Worm (Caenorhabditis elegans) whole organism, young adult: ENCODE data around the gene W03G11.3.
A peak's percentile ranks its signal among the peaks of the same experiment; 100 is the strongest.

Experiments used
- F10E7.11 ChIP-seq: sonication (generic microtip); optimal IDR thresholded peaks from 2 replicates; lab custom pipeline; 2017; ENCODE audit warnings: mild to moderate bottlenecking, missing genetic modification characterization, moderate library complexity, missing compliant biosample characterization
- F33H1.4 ChIP-seq: fragments of 200-800 bp; sonication (Bioruptor generic); IDR thresholded peaks from 2 replicates; pipeline ENCODE4 v1.3.6; 2022; ENCODE audit warnings: missing genetic modification reagents, missing genetic modification characterization, missing compliant biosample characterization
- ama-1 ChIP-seq, 3 experiments: fragments of 150-350 bp in 1 of 3; sonication (generic microtip) in 2 of 3; optimal IDR thresholded peaks; 2 replicates each; lab custom pipeline; 2014 to 2018; ENCODE audit warnings: missing biosample characterization in 2 of 3, missing genetic modification characterization in 2 of 3, missing genetic modification reagents in 2 of 3
- ceh-91 ChIP-seq: fragments of 200-800 bp; sonication (Bioruptor generic); IDR thresholded peaks from 2 replicates; pipeline ENCODE4 v1.3.6; 2022; ENCODE audit warnings: missing genetic modification reagents, missing genetic modification characterization, missing compliant biosample characterization
- fkh-3 ChIP-seq: sonication (generic microtip); optimal IDR thresholded peaks from 2 replicates; lab custom pipeline; 2016; ENCODE audit warnings: mild to moderate bottlenecking, missing genetic modification characterization, missing compliant biosample characterization
- lsy-27 ChIP-seq: sonication (generic microtip); optimal IDR thresholded peaks from 2 replicates; lab custom pipeline; 2017; ENCODE audit warnings: missing genetic modification characterization, mild to moderate bottlenecking, missing compliant biosample characterization, antibody characterized with exemption, missing genotype, borderline replicate concordance; ENCODE audit not compliant: insufficient read depth
- nfya-1 ChIP-seq: sonication (generic microtip); optimal IDR thresholded peaks from 2 replicates; lab custom pipeline; 2017; ENCODE audit warnings: antibody characterized with exemption, missing compliant biosample characterization, missing genetic modification characterization, borderline replicate concordance; ENCODE audit not compliant: insufficient read depth
- pha-4 ChIP-seq: fragments of 150-350 bp; sonication (generic microtip); optimal IDR thresholded peaks from 2 replicates; lab custom pipeline; 2014; ENCODE audit warnings: missing biosample characterization, missing genetic modification reagents, missing genetic modification characterization
- rcor-1 ChIP-seq: fragments of 200-800 bp; sonication (Bioruptor generic); IDR thresholded peaks from 2 replicates; pipeline ENCODE4 v1.3.6; 2022; ENCODE audit warnings: missing genetic modification reagents, missing genetic modification characterization, missing compliant biosample characterization
- snpc-1.3 ChIP-seq: sonication (generic microtip); optimal IDR thresholded peaks from 2 replicates; lab custom pipeline; 2017; ENCODE audit warnings: missing genetic modification characterization, mild to moderate bottlenecking, missing compliant biosample characterization, antibody characterized with exemption, moderate library complexity, missing genotype, missing genetic modification reagents; ENCODE audit not compliant: insufficient read depth
- snpc-3.4 ChIP-seq: sonication (generic microtip); optimal IDR thresholded peaks from 2 replicates; lab custom pipeline; 2017; ENCODE audit warnings: missing genetic modification characterization, mild to moderate bottlenecking, missing compliant biosample characterization, antibody characterized with exemption, moderate library complexity, missing genotype, missing genetic modification reagents
- ztf-6 ChIP-seq: fragments of 200-800 bp; sonication (Bioruptor generic); IDR thresholded peaks from 2 replicates; pipeline ENCODE4 v1.3.6; 2022; ENCODE audit warnings: missing genetic modification reagents, missing genetic modification characterization, missing compliant biosample characterization

DNA sequence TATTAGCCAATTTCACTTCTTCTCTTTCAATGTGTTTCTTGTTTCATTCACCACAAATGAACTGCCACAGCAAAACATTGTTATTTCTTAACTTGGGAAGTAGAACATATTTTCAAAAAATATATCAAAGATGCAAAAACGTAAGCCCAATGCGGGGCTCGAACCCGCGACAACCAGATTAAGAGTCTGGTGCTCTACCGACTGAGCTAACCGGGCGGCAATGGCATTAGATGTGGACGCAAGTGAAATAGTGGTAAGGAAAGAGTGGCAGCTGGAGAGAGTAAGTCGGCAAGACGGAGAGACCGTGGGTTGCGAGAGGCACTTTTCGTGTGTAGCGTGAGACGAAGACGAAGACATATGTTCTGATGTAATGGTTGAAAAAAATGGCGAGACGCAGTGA lies 2.4 kb upstream of the W03G11.3 start:
- no peak for TF ChIP-seq ama-1 (optimal IDR thresholded peaks at IDR 0.05; lab: Kevin White, UChicago)
- peak in 1 of 2 experiments; percentile 90 for TF ChIP-seq ama-1 (GFP tag; optimal IDR thresholded peaks at IDR 0.05; lab: Kevin White, UChicago)
- peak; percentile 89 for TF ChIP-seq rcor-1 (GFP tag; lab: Robert Waterston, UW)
- TF ChIP-seq F33H1.4: no peak
- TF ChIP-seq snpc-3.4: peak; percentile 80
- peak; percentile 91 for TF ChIP-seq fkh-3 (tag; lab: Kevin White, UChicago)
- no peak for TF ChIP-seq lsy-27 (tag; lab: Kevin White, UChicago)
- no peak for TF ChIP-seq pha-4
- TF ChIP-seq nfya-1 (tag; lab: Kevin White, UChicago): no peak
- peak; percentile 74 for TF ChIP-seq snpc-1.3 (tag; lab: Kevin White, UChicago)
- TF ChIP-seq F10E7.11 (tag; lab: Kevin White, UChicago): peak; percentile 36
- no peak for TF ChIP-seq ceh-91
- TF ChIP-seq ztf-6 (GFP tag; lab: Robert Waterston, UW): no peak; the same call in 1 of the 2 replicates
